Fruit fly (Drosophila melanogaster) whole organism, embryonic: ENCODE data around the gene CG15880.

ENCODE experiments used
- Antp ChIP-seq: fragments of 200-800 bp; sonication (Bioruptor generic); optimal IDR thresholded peaks from 3 replicates; lab custom pipeline; 2016; ENCODE audit warnings: missing biosample characterization, missing genetic modification characterization
- Bteb2 ChIP-seq: fragments of 200-800 bp; sonication (Bioruptor generic); optimal IDR thresholded peaks from 2 replicates; lab custom pipeline; 2016; ENCODE audit warnings: missing biosample characterization, missing genetic modification characterization
- C15 ChIP-seq: fragments of 200-800 bp; sonication (Bioruptor generic); IDR thresholded peaks from 3 replicates; pipeline ENCODE4 v1.3.6; 2022; ENCODE audit warnings: missing biosample characterization, missing genetic modification characterization
- CG10366 ChIP-seq: fragments of 200-800 bp; sonication (Bioruptor generic); IDR thresholded peaks from 2 replicates; pipeline ENCODE4 v1.3.6; 2022; ENCODE audit warnings: missing biosample characterization, missing genetic modification characterization
- CG12744 ChIP-seq: fragments of 200-800 bp; sonication (Bioruptor generic); optimal IDR thresholded peaks from 2 replicates; lab custom pipeline; 2016; ENCODE audit warnings: missing biosample characterization, missing genetic modification characterization
- CG12769 ChIP-seq: fragments of 200-800 bp; sonication (Bioruptor generic); optimal IDR thresholded peaks from 2 replicates; lab custom pipeline; 2019; ENCODE audit warnings: missing biosample characterization, mild to moderate bottlenecking, missing genetic modification characterization, moderate library complexity
- CG13123 ChIP-seq: fragments of 200-800 bp; sonication (Bioruptor generic); optimal IDR thresholded peaks from 2 replicates; lab custom pipeline; 2016; ENCODE audit warnings: missing biosample characterization, missing genetic modification characterization
- CG15479 ChIP-seq: fragments of 200-800 bp; sonication (Bioruptor generic); optimal IDR thresholded peaks from 3 replicates; lab custom pipeline; 2019; ENCODE audit warnings: missing biosample characterization, mild to moderate bottlenecking, missing genetic modification characterization, moderate library complexity
- CG15696 ChIP-seq: fragments of 200-800 bp; sonication (Bioruptor generic); optimal IDR thresholded peaks from 2 replicates; lab custom pipeline; 2019; ENCODE audit warnings: missing biosample characterization, mild to moderate bottlenecking, missing genetic modification characterization, moderate library complexity
- CG16779 ChIP-seq: fragments of 200-800 bp; sonication (Bioruptor generic); IDR thresholded peaks from 2 replicates; pipeline ENCODE4 v1.3.6; 2022; ENCODE audit warnings: missing biosample characterization, missing genetic modification characterization
- CG17186 ChIP-seq: fragments of 200-800 bp; sonication (Bioruptor generic); optimal IDR thresholded peaks from 3 replicates; lab custom pipeline; 2017; ENCODE audit warnings: missing biosample characterization, missing genetic modification reagents, missing genetic modification characterization
- CG17328 ChIP-seq: fragments of 200-800 bp; sonication (Bioruptor generic); IDR thresholded peaks from 2 replicates; pipeline ENCODE4 v1.3.6; 2022; ENCODE audit warnings: missing biosample characterization, missing genetic modification characterization
- CG18619 ChIP-seq: fragments of 200-800 bp; sonication (Bioruptor generic); optimal IDR thresholded peaks from 3 replicates; lab custom pipeline; 2017; ENCODE audit warnings: missing biosample characterization, mild to moderate bottlenecking, missing genetic modification characterization
- CG3065 ChIP-seq: fragments of 200-800 bp; sonication (Bioruptor generic); optimal IDR thresholded peaks from 2 replicates; lab custom pipeline; 2016; ENCODE audit warnings: missing biosample characterization, missing genetic modification characterization
- CG34422 ChIP-seq: fragments of 200-800 bp; sonication (Bioruptor generic); IDR thresholded peaks from 3 replicates; pipeline ENCODE4 v1.3.6; 2022; ENCODE audit warnings: missing biosample characterization, missing genetic modification characterization
- CG4707 ChIP-seq: fragments of 200-800 bp; sonication (Bioruptor generic); optimal IDR thresholded peaks from 2 replicates; lab custom pipeline; 2018; ENCODE audit warnings: missing biosample characterization, mild to moderate bottlenecking, missing genetic modification characterization, moderate library complexity
- CG4854 ChIP-seq: fragments of 200-800 bp; sonication (Bioruptor generic); optimal IDR thresholded peaks from 2 replicates; lab custom pipeline; 2016; ENCODE audit warnings: missing biosample characterization, missing genetic modification characterization, inconsistent platforms
- CG5245 ChIP-seq: fragments of 200-800 bp; sonication (Bioruptor generic); optimal IDR thresholded peaks from 3 replicates; lab custom pipeline; 2016; ENCODE audit warnings: missing biosample characterization, missing genetic modification characterization
- Dfd ChIP-seq, 2 experiments: fragments of >200 bp; optimal IDR thresholded peaks; 2 replicates each; lab custom pipeline; 2017; ENCODE audit warnings: missing biosample characterization in 2 of 2, missing genetic modification characterization in 2 of 2
- Dip3 ChIP-seq: fragments of 200-800 bp; sonication (Bioruptor generic); optimal IDR thresholded peaks from 3 replicates; lab custom pipeline; 2016; ENCODE audit warnings: missing biosample characterization, missing genetic modification characterization
- Ets65A ChIP-seq: fragments of 200-800 bp; sonication (Bioruptor generic); peaks from one replicate; lab custom pipeline; 2016; ENCODE audit warnings: missing biosample characterization, missing genetic modification characterization
- HLH54F ChIP-seq: fragments of 200-800 bp; sonication (Bioruptor generic); optimal IDR thresholded peaks from 3 replicates; lab custom pipeline; 2016; ENCODE audit warnings: missing biosample characterization, missing genetic modification characterization
- Mrtf ChIP-seq: fragments of 200-800 bp; sonication (Bioruptor generic); IDR thresholded peaks from 3 replicates; pipeline ENCODE4 v1.3.6; 2022; ENCODE audit warnings: missing biosample characterization, missing genetic modification characterization
- Nf-YA ChIP-seq: fragments of 200-800 bp; sonication (Bioruptor generic); IDR thresholded peaks from 2 replicates; pipeline ENCODE4 v1.3.6; 2022; ENCODE audit warnings: missing biosample characterization, missing genetic modification characterization
- NfI ChIP-seq: fragments of 200-800 bp; sonication (Bioruptor generic); optimal IDR thresholded peaks from 3 replicates; lab custom pipeline; 2018; ENCODE audit warnings: missing biosample characterization, mild to moderate bottlenecking, missing genetic modification characterization, moderate library complexity
- Oaz ChIP-seq: fragments of 200-800 bp; sonication (Bioruptor generic); IDR thresholded peaks from 2 replicates; pipeline ENCODE4 v1.3.6; 2022; ENCODE audit warnings: missing biosample characterization, missing genetic modification characterization
- Sin3A ChIP-seq: fragments of >200 bp; optimal IDR thresholded peaks from 2 replicates; lab custom pipeline; 2018
- Six4 ChIP-seq: fragments of 200-800 bp; sonication (Bioruptor generic); optimal IDR thresholded peaks from 2 replicates; lab custom pipeline; 2016; ENCODE audit warnings: missing biosample characterization, missing genetic modification characterization
- ab ChIP-seq: fragments of 200-800 bp; sonication (Bioruptor generic); optimal IDR thresholded peaks from 2 replicates; lab custom pipeline; 2016; ENCODE audit warnings: missing biosample characterization, missing genetic modification characterization
- ap ChIP-seq: fragments of 200-800 bp; sonication (Bioruptor generic); IDR thresholded peaks from 2 replicates; pipeline ENCODE4 v1.3.6; 2022; ENCODE audit warnings: missing biosample characterization, missing genetic modification characterization
- cas ChIP-seq: fragments of 200-800 bp; sonication (Bioruptor generic); IDR thresholded peaks from 2 replicates; pipeline ENCODE4 v1.3.6; 2022; ENCODE audit warnings: missing biosample characterization, missing genetic modification characterization
- cg ChIP-seq: fragments of 200-800 bp; sonication (Bioruptor generic); optimal IDR thresholded peaks from 3 replicates; lab custom pipeline; 2019; ENCODE audit warnings: missing biosample characterization, mild to moderate bottlenecking, missing genetic modification characterization, moderate library complexity
- chinmo ChIP-seq: fragments of 200-800 bp; sonication (Bioruptor generic); IDR thresholded peaks from 4 replicates; pipeline ENCODE4 v1.3.6; 2022; ENCODE audit warnings: missing biosample characterization, missing genetic modification characterization; ENCODE audit not compliant: partially characterized antibody
- chn ChIP-seq: fragments of 200-800 bp; sonication (Bioruptor generic); optimal IDR thresholded peaks from 2 replicates; lab custom pipeline; 2016; ENCODE audit warnings: missing biosample characterization, missing genetic modification characterization
- croc ChIP-seq: fragments of 200-800 bp; sonication (Bioruptor generic); conservative IDR thresholded peaks from 3 replicates; pipeline ENCODE4 v1.3.6; 2022; ENCODE audit warnings: missing biosample characterization, missing genetic modification characterization
- fd64A ChIP-seq: fragments of 200-800 bp; sonication (Bioruptor generic); optimal IDR thresholded peaks from 3 replicates; lab custom pipeline; 2018; ENCODE audit warnings: missing biosample characterization, mild to moderate bottlenecking, missing genetic modification characterization
- gsb-n ChIP-seq: fragments of 200-800 bp; sonication (Bioruptor generic); optimal IDR thresholded peaks from 3 replicates; lab custom pipeline; 2018; ENCODE audit warnings: missing biosample characterization, mild to moderate bottlenecking, missing genetic modification characterization
- hbn ChIP-seq: fragments of 200-800 bp; sonication (Bioruptor generic); IDR thresholded peaks from 2 replicates; pipeline ENCODE4 v1.3.6; 2022; ENCODE audit warnings: missing biosample characterization, missing genetic modification characterization; ENCODE audit not compliant: partially characterized antibody
- ind ChIP-seq: fragments of 200-800 bp; sonication (Bioruptor generic); optimal IDR thresholded peaks from 3 replicates; lab custom pipeline; 2016; ENCODE audit warnings: missing biosample characterization, missing genetic modification characterization
- inv ChIP-seq: fragments of 200-800 bp; sonication (Bioruptor generic); IDR thresholded peaks from 2 replicates; pipeline ENCODE4 v1.3.6; 2022; ENCODE audit warnings: missing biosample characterization, missing genetic modification characterization; ENCODE audit not compliant: partially characterized antibody
- jigr1 ChIP-seq: fragments of 200-800 bp; sonication (Bioruptor generic); IDR thresholded peaks from 3 replicates; pipeline ENCODE4 v1.3.6; 2022; ENCODE audit warnings: missing biosample characterization, missing genetic modification characterization
- jumu ChIP-seq: fragments of 200-800 bp; sonication (Bioruptor generic); optimal IDR thresholded peaks from 3 replicates; lab custom pipeline; 2016; ENCODE audit warnings: missing biosample characterization, missing genetic modification characterization
- kah ChIP-seq: fragments of 200-800 bp; sonication (Bioruptor generic); optimal IDR thresholded peaks from 2 replicates; lab custom pipeline; 2018; ENCODE audit warnings: missing biosample characterization, mild to moderate bottlenecking, missing genetic modification characterization
- nerfin-1 ChIP-seq: fragments of 200-800 bp; sonication (Bioruptor generic); optimal IDR thresholded peaks from 3 replicates; lab custom pipeline; 2019; ENCODE audit warnings: missing biosample characterization, mild to moderate bottlenecking, missing genetic modification characterization, moderate library complexity
- odd ChIP-seq: fragments of 200-800 bp; sonication (Bioruptor generic); optimal IDR thresholded peaks from 2 replicates; lab custom pipeline; 2017; ENCODE audit warnings: missing biosample characterization, mild to moderate bottlenecking, missing genetic modification characterization
- ranshi ChIP-seq: fragments of 200-800 bp; sonication (Bioruptor generic); IDR thresholded peaks from 2 replicates; pipeline ENCODE4 v1.3.6; 2022; ENCODE audit warnings: missing biosample characterization, missing genetic modification characterization
- repo ChIP-seq: fragments of 200-800 bp; sonication (Bioruptor generic); optimal IDR thresholded peaks from 2 replicates; lab custom pipeline; 2016; ENCODE audit warnings: missing biosample characterization, missing genetic modification characterization
- seq ChIP-seq: fragments of 200-800 bp; sonication (Bioruptor generic); IDR thresholded peaks from 2 replicates; pipeline ENCODE4 v1.3.6; 2022; ENCODE audit warnings: missing biosample characterization, missing genetic modification characterization
- ssp ChIP-seq: fragments of 200-800 bp; sonication (Bioruptor generic); IDR thresholded peaks from 2 replicates; pipeline ENCODE4 v1.3.6; 2022; ENCODE audit warnings: missing biosample characterization, missing genetic modification characterization
- trem ChIP-seq: fragments of 200-800 bp; optimal IDR thresholded peaks from 3 replicates; lab custom pipeline; 2019; ENCODE audit warnings: missing biosample characterization, mild to moderate bottlenecking, missing genetic modification characterization, moderate library complexity
- vfl ChIP-seq: fragments of 200-800 bp; sonication (Bioruptor generic); optimal IDR thresholded peaks from 2 replicates; lab custom pipeline; 2016; ENCODE audit warnings: missing biosample characterization, missing genetic modification characterization

The CG15880 gene

dm6 chr2L:845341-846004, 27.7 kb upstream of the CG15880 start (continued):
- peak; percentile 87 for TF ChIP-seq ranshi
- peak; percentile 54 for TF ChIP-seq CG17186 (GFP tag; lab: Kevin White, UChicago)
- peak; percentile 62; the same call in 2 of the 3 replicates for TF ChIP-seq jigr1 (GFP tag; lab: Robert Waterston, UW)
- TF ChIP-seq hbn (GFP tag; lab: Robert Waterston, UW), result no peak
- peak; percentile 54 for TF ChIP-seq vfl (GFP tag; lab: Kevin White, UChicago)
- TF ChIP-seq Six4, result peak; percentile 80
- peak; percentile 86 for TF ChIP-seq chn (GFP tag; lab: Kevin White, UChicago)
- TF ChIP-seq Nf-YA (GFP tag; lab: Robert Waterston, UW), result peak; percentile 87
- TF ChIP-seq CG15479 (GFP tag; lab: Kevin White, UChicago), result no peak
- peak; percentile 78 for TF ChIP-seq CG12744
- TF ChIP-seq CG5245 (GFP tag; lab: Kevin White, UChicago), result peak; percentile 71
- TF ChIP-seq CG16779 (GFP tag; lab: Robert Waterston, UW), result peak; percentile 87
- TF ChIP-seq seq, result peak; percentile 81
- peak; percentile 92 for TF ChIP-seq Antp (GFP tag; lab: Kevin White, UChicago)
- peak; percentile 71 for TF ChIP-seq nerfin-1 (tag; lab: Kevin White, UChicago)
- TF ChIP-seq ssp (GFP tag; lab: Robert Waterston, UW), result peak; percentile 80
- peak; percentile 31 for TF ChIP-seq CG15696 (tag; lab: Kevin White, UChicago)
- peak; percentile 92 for TF ChIP-seq CG10366
- peak; percentile 92 for TF ChIP-seq NfI (GFP tag; lab: Kevin White, UChicago)
- peak; percentile 40 for TF ChIP-seq trem (tag; lab: Kevin White, UChicago)
- TF ChIP-seq ab, result peak; percentile 58
- TF ChIP-seq CG17328, result peak; percentile 84
- TF ChIP-seq Bteb2, result peak; percentile 85
- TF ChIP-seq Sin3A (lab: Kevin White, UChicago), result no peak
- TF ChIP-seq Dfd (GFP tag; optimal IDR thresholded peaks at IDR 0.05; lab: Kevin White, UChicago), result no peak
- peak; percentile 56 for TF ChIP-seq kah
- peak; percentile 75 for TF ChIP-seq Oaz (GFP tag; lab: Robert Waterston, UW)
- TF ChIP-seq ind (GFP tag; lab: Kevin White, UChicago), result peak; percentile 89
- TF ChIP-seq cas, result peak; percentile 79
- TF ChIP-seq CG18619 (GFP tag; lab: Kevin White, UChicago), result peak; percentile 78
- TF ChIP-seq CG4707 (GFP tag; lab: Kevin White, UChicago), result peak; percentile 75
- peak; percentile 92 for TF ChIP-seq ap
- TF ChIP-seq croc, result peak; percentile 68; the same call in 2 of the 3 replicates
- TF ChIP-seq C15 (GFP tag; lab: Robert Waterston, UW), result peak; percentile 84
- peak; percentile 75 for TF ChIP-seq CG4854 (GFP tag; lab: Kevin White, UChicago)
- peak; percentile 63 for TF ChIP-seq fd64A (GFP tag; lab: Kevin White, UChicago)
- peak; percentile 95 for TF ChIP-seq CG12769 (tag; lab: Kevin White, UChicago)
- peak; percentile 91 for TF ChIP-seq jumu
- TF ChIP-seq repo (GFP tag; lab: Kevin White, UChicago), result peak; percentile 80
- peak; percentile 71 for TF ChIP-seq CG13123 (GFP tag; lab: Kevin White, UChicago)
- TF ChIP-seq Mrtf (GFP tag; lab: Robert Waterston, UW), result peak; percentile 91
- peak; percentile 90 for TF ChIP-seq CG34422 (GFP tag; lab: Robert Waterston, UW)
- TF ChIP-seq odd (GFP tag; lab: Kevin White, UChicago), result peak; percentile 78
- TF ChIP-seq gsb-n, result peak; percentile 64
- TF ChIP-seq inv (GFP tag; lab: Robert Waterston, UW), result no peak
- peak; percentile 83; the same call in 3 of the 4 replicates for TF ChIP-seq chinmo (GFP tag; lab: Robert Waterston, UW)
- peak; percentile 69 for TF ChIP-seq CG3065 (GFP tag; lab: Kevin White, UChicago)
- TF ChIP-seq Ets65A, result peak; percentile 98
- TF ChIP-seq Dip3, result peak; percentile 69
- TF ChIP-seq HLH54F (GFP tag; lab: Kevin White, UChicago), result peak; percentile 82
- TF ChIP-seq cg (GFP tag; lab: Kevin White, UChicago), result no peak
